Worm (Caenorhabditis elegans) whole organism, L4/young adult: ENCODE results near the gene H12D21.9.

Source experiments
- W03F9.2 ChIP-seq: fragments of 150-350 bp; optimal IDR thresholded peaks from 2 replicates; lab custom pipeline; 2014; ENCODE audit warnings: missing biosample characterization, missing genetic modification characterization
- dao-5 ChIP-seq: sonication (generic microtip); optimal IDR thresholded peaks from 2 replicates; lab custom pipeline; 2016; ENCODE audit warnings: missing genotype, missing genetic modification characterization, moderate library complexity, missing compliant biosample characterization
- him-1 ChIP-seq: sonication (generic microtip); optimal IDR thresholded peaks from 2 replicates; lab custom pipeline; 2016; ENCODE audit warnings: missing genotype, missing genetic modification reagents, missing genetic modification characterization, missing compliant biosample characterization

Gene H12D21.9

DNA sequence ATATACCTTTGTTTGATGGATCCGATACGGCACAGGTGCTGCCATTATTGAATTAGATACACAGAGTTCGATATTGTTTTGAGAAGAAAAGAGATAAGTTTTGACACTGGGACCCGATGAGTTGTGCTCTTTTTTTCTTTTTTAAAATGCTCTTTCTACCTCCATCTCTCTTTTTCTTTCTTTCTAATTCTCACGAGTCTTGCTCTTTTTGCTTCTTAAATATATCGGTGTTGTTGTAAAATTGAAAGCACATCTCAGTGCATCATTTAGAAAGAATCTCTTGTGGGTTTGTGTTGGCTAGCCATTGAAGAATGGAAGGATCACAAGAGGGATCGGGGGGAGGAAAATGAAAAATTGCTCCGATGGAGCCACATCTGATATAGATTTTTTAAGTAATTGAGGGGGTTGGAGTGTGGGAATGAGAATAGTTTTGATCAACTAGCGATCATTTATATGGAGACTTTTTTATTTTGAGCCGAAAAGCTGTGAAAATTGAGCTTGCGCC lies at the start of gene H12D21.9:
TSS of gene H12D21.9 (minus strand) at position 148 of the 505 bp plus-strand sequence.
- TF ChIP-seq W03F9.2 (no peak), dao-5 (tag; lab: Kevin White, UChicago) (no peak), him-1 (tag; lab: Kevin White, UChicago) (no peak)

DNA sequence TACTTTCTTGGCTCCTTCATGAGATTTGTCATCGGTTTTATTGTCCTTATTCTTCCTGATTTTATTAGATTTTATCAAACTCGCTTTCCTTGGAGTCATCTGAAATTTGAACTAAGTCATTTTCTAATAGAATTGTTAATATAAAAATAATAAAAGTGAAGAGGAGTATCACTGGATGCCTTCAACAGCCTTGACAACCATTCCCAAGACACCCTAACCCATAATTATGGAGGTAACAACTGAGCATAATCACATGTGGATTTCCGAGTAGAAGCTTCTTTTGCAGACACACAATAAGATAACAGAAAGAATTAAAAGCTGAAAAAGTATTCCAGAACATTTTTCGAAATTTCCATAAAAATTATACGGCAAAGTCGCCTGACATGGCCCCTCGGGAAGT lies 46.4 kb upstream of the H12D21.9 start, which contains the start of gene F02D8.9:
TSS of gene F02D8.9 (minus strand) at position 101 of the 400 bp plus-strand sequence.
- no peak for TF ChIP-seq W03F9.2

DNA sequence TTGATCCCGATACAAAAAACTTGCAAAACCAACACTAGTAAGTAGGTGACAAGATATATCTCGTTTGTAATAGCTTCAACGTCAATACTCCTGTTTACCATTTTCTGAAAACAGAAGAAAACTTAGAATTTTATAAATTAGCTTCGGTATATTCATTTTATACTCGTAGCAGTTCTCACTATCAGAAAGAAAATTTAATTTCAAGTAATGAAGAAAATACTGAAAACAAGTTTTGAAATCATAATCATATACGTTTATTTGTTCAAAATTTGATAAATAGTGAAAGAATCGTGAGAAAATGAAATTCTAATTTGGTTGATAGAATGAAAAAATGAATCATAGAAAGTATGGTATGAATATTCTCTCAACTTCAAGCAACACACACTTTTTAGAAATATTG lies 45.4 kb upstream of the H12D21.9 start, which contains the start of gene C30G7.5:
TSS of gene C30G7.5 (minus strand) at position 101 of the 400 bp plus-strand sequence.
- TF ChIP-seq W03F9.2: no peak

DNA sequence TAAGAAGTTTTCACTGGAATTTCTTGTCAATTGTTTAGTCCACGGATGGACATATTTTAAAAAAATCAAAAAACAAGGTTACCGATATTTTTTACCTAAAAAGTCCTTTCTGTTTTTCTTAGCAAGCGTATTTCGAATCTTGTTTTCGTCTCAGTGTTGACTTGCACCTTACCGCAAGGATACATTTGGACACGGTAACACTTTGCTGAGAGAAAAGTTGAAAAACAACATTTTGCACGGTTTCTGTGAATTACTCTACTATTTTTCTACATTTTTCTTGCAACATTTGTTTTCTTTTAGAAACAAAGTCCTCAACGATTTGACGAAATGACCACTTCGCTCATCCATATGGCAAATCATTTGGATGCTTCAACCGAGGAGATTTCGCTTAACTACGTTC lies 40.2 kb upstream of the H12D21.9 start, which contains the start of gene hil-1:
TSS of gene hil-1 (plus strand) at position 301 of the 400 bp plus-strand sequence.
- TF ChIP-seq W03F9.2: no peak
- TF ChIP-seq dao-5 (tag; lab: Kevin White, UChicago): no peak
- TF ChIP-seq him-1 (tag; lab: Kevin White, UChicago): no peak

ce11 chrV:14948566-14948965 lies 39.3 kb upstream of the H12D21.9 start:
- TF ChIP-seq him-1 (tag; lab: Kevin White, UChicago): no peak
- no peak for TF ChIP-seq dao-5 (tag; lab: Kevin White, UChicago)

- TF ChIP-seq W03F9.2: no peak
- TF ChIP-seq dao-5 (tag; lab: Kevin White, UChicago): no peak
- no peak for TF ChIP-seq him-1 (tag; lab: Kevin White, UChicago)
These were observed 37.7 kb upstream of the H12D21.9 start, which contains the start of gene C30G7.4 for ce11 chrV:14947022-14947421. C30G7.4 (minus strand) TSS chrV:14947122.

- TF ChIP-seq him-1 (tag; lab: Kevin White, UChicago) (no peak), W03F9.2 (no peak), dao-5 (tag; lab: Kevin White, UChicago) (no peak)
These were observed 36.4 kb upstream of the H12D21.9 start, which contains the start of gene C30G7.3 for ce11 chrV:14945697-14946096. C30G7.3 (minus strand) TSS chrV:14945704.

ce11 chrV:14945124-14945523 lies 35.8 kb upstream of the H12D21.9 start:
- TF ChIP-seq him-1 (tag; lab: Kevin White, UChicago) (no peak), dao-5 (tag; lab: Kevin White, UChicago) (no peak), W03F9.2 (no peak)

ce11 chrV:14943774-14944173 lies 34.5 kb upstream of the H12D21.9 start:
- TF ChIP-seq him-1 (tag; lab: Kevin White, UChicago): no peak

ce11 chrV:14942898-14943297 lies 33.6 kb upstream of the H12D21.9 start:
- TF ChIP-seq W03F9.2 (no peak), dao-5 (tag; lab: Kevin White, UChicago) (no peak), him-1 (tag; lab: Kevin White, UChicago) (no peak)

DNA sequence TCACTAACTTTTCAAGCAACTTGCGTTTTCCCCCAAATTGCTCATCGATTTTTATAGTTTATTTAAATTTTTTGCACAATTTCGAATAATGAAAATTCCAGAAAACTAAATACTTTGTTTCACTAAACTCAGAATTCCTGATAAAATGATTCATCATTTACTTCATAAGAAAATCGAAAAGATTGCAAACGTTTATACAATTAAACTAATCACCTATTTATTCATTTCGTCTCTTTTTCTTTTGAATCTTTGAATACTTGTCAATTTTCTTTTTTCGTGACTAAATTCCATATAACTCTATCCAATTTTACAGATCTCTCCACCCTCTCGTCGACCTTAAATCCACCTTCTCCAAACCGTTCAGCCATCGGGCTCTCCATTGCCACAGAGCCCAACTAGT lies 27.3 kb upstream of the H12D21.9 start, which contains the start of gene C30G7.2:
TSS of gene C30G7.2 (plus strand) at position 301 of the 400 bp plus-strand sequence.
- TF ChIP-seq W03F9.2 (no peak), him-1 (tag; lab: Kevin White, UChicago) (no peak), dao-5 (tag; lab: Kevin White, UChicago) (no peak)

DNA sequence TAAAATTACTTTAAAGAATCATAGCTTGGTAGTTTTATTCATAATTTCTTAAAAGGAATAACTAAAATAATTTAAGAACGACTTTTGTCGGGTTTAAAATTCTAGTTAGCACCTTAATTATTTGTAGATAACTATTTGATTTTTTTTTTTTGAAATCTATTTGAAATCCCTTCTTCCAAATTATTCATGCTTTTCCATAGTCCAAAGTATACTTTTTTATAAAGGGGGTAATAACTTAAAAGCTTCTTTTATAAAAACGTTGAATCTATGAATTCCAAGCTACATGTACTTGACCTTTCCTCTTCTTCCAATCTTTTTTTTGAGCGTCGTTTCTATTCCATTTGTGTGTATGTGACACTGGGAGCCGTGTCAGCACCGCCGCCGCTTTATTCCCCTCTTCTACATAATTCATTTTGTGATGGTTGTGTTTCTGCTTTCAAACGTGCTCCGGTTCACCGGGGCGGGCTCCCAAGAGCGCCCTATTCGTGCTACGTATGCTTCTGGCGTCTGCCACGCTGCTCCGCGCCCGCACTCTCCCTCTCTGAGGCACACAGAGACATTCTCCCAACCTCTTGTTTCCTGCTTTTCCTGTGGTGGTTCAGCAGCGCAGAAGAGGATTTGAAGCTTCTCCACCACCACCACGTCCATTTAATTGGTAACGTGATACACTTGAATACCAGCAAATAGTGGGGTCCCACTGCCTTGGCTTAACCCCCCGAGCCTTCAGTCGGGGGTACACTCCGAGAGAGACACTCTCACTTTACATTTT lies 24.4 kb upstream of the H12D21.9 start:
- TF ChIP-seq W03F9.2 (no peak), him-1 (tag; lab: Kevin White, UChicago) (no peak), dao-5 (tag; lab: Kevin White, UChicago) (no peak)

DNA sequence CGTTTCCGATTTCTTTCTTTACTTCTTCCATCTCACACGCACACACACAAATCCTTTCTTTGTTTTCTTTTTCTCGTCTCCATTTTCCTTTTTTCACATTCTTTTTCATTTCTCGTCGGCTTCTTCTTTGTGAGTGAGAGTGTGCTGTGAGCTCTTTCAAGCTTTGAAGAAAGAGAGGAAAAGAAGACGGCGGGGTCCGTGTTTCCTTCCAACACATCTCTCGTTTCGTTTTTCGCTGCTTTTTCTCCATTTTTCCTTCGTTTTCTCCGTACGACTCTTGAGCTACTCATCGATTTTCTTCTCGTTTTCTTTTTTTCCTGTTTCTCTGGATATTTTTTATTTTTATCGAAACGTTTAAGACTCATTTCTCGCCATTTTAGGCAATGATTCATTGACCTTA lies 20.9 kb upstream of the H12D21.9 start:
- TF ChIP-seq W03F9.2 (no peak), him-1 (tag; lab: Kevin White, UChicago) (peak; percentile 69)

ce11 chrV:14928248-14928647 lies 19.0 kb upstream of the H12D21.9 start, which contains the start of gene srg-55:
srg-55 (minus strand) TSS chrV:14928348.
- TF ChIP-seq him-1 (tag; lab: Kevin White, UChicago) (no peak), W03F9.2 (no peak)

- TF ChIP-seq dao-5 (tag; lab: Kevin White, UChicago): no peak
- no peak for TF ChIP-seq him-1 (tag; lab: Kevin White, UChicago)
- TF ChIP-seq W03F9.2: no peak
These were observed 14.8 kb upstream of the H12D21.9 start, which contains the start of gene srg-54 for ce11 chrV:14924104-14924503. srg-54 (minus strand) TSS chrV:14924204.
